Worm (Caenorhabditis elegans): ENCODE data around the gene spp-2.

spp-2 gene

ce11 chrX:7330685-7331196 lies 14.1 kb upstream of the spp-2 start, which contains the start of gene ttr-30:
Gene ttr-30, plus strand, starts transcription at chrX:7330949.
- TF ChIP-seq ceh-16 (tag; optimal IDR thresholded peaks at IDR 0.05) (no peak), ama-1 (optimal IDR thresholded peaks at IDR 0.05) (no peak), elt-1 (tag; optimal IDR thresholded peaks at IDR 0.05) (peak; percentile 48), daf-12 (tag; optimal IDR thresholded peaks at IDR 0.05) (no peak), ZK546.5 (tag; optimal IDR thresholded peaks at IDR 0.05) (no peak), elt-2 (tag; optimal IDR thresholded peaks at IDR 0.05) (no peak), nhr-25 (tag; optimal IDR thresholded peaks at IDR 0.05) (peak; percentile 38), nhr-23 (tag; optimal IDR thresholded peaks at IDR 0.05) (peak; percentile 75)

ce11 chrX:7329601-7330000 lies 13.0 kb upstream of the spp-2 start, which contains the start of gene ttr-59:
Gene ttr-59, plus strand, starts transcription at chrX:7329818.
- TF ChIP-seq fos-1 (tag; optimal IDR thresholded peaks at IDR 0.05) = no peak
- TF ChIP-seq ceh-9 (tag; optimal IDR thresholded peaks at IDR 0.05) = no peak
- peak; percentile 51 for TF ChIP-seq nhr-23 (tag; optimal IDR thresholded peaks at IDR 0.05)
- peak; percentile 59 for TF ChIP-seq nhr-25 (tag; optimal IDR thresholded peaks at IDR 0.05)

ce11 chrX:7328065-7328564 lies 11.5 kb upstream of the spp-2 start:
- TF ChIP-seq nhr-237 (tag; optimal IDR thresholded peaks at IDR 0.05) = no peak
- peak; percentile 82 for TF ChIP-seq elt-1 (tag; optimal IDR thresholded peaks at IDR 0.05)
- TF ChIP-seq unc-62 (GFP tag; optimal IDR thresholded peaks at IDR 0.05) = peak; percentile 41
- no peak for TF ChIP-seq eor-1 (tag; optimal IDR thresholded peaks at IDR 0.05)
- no peak for TF ChIP-seq fos-1 (tag; optimal IDR thresholded peaks at IDR 0.05)
- no peak for TF ChIP-seq ceh-9 (tag; optimal IDR thresholded peaks at IDR 0.05)
- TF ChIP-seq ceh-28 (tag; optimal IDR thresholded peaks at IDR 0.05) = no peak

ce11 chrX:7326967-7327651 lies 10.5 kb upstream of the spp-2 start, which contains the start of gene sng-1:
Gene sng-1, plus strand, starts transcription at chrX:7327601.
- no peak for TF ChIP-seq snpc-4 (tag; optimal IDR thresholded peaks at IDR 0.05)
- no peak for TF ChIP-seq zag-1 (tag; optimal IDR thresholded peaks at IDR 0.05)
- peak; percentile 36 for TF ChIP-seq nfya-1 (tag; optimal IDR thresholded peaks at IDR 0.05; ENCODE audit: insufficient read depth)
- TF ChIP-seq nhr-77 (tag; optimal IDR thresholded peaks at IDR 0.05) = no peak
- peak; percentile 54 for TF ChIP-seq lin-39 (tag; optimal IDR thresholded peaks at IDR 0.05)
- no peak for TF ChIP-seq fos-1 (tag; optimal IDR thresholded peaks at IDR 0.05)
- no peak for TF ChIP-seq ZK546.5 (tag; optimal IDR thresholded peaks at IDR 0.05)
- no peak for TF ChIP-seq egl-5 (tag; optimal IDR thresholded peaks at IDR 0.05)
- no peak for TF ChIP-seq aly-2 (tag; optimal IDR thresholded peaks at IDR 0.05)
- no peak for TF ChIP-seq nhr-23 (tag; optimal IDR thresholded peaks at IDR 0.05)
- TF ChIP-seq nhr-25 (tag; optimal IDR thresholded peaks at IDR 0.05) = no peak
- peak; percentile 56 for TF ChIP-seq hmg-11 (tag; optimal IDR thresholded peaks at IDR 0.05)
- no peak for TF ChIP-seq egl-27 (tag; optimal IDR thresholded peaks at IDR 0.05)
- TF ChIP-seq nhr-11 (tag; optimal IDR thresholded peaks at IDR 0.05) = no peak

- peak; percentile 38 for TF ChIP-seq nfya-1 (tag; optimal IDR thresholded peaks at IDR 0.05; ENCODE audit: insufficient read depth)
- TF ChIP-seq elt-3 (tag; optimal IDR thresholded peaks at IDR 0.05) = peak in 1 of 3 experiments; percentile 6
- TF ChIP-seq lsy-12 (tag; optimal IDR thresholded peaks at IDR 0.05) = peak; percentile 58
- peak; percentile 49 for TF ChIP-seq pqm-1 (tag; optimal IDR thresholded peaks at IDR 0.05)
- no peak for TF ChIP-seq ceh-28 (tag; optimal IDR thresholded peaks at IDR 0.05)
- TF ChIP-seq elt-1 (tag; optimal IDR thresholded peaks at IDR 0.05) = no peak
- TF ChIP-seq nhr-25 (tag; optimal IDR thresholded peaks at IDR 0.05) = peak; percentile 13
- peak; percentile 31 for TF ChIP-seq tbx-2 (tag; optimal IDR thresholded peaks at IDR 0.05)
- no peak for TF ChIP-seq nhr-28 (tag; optimal IDR thresholded peaks at IDR 0.05)
- peak; percentile 20 for TF ChIP-seq skn-1 (tag; optimal IDR thresholded peaks at IDR 0.05)
- TF ChIP-seq nhr-43 (tag; optimal IDR thresholded peaks at IDR 0.05; ENCODE audit: poor library complexity, severe bottlenecking) = peak; percentile 71
- TF ChIP-seq elt-2 (tag; optimal IDR thresholded peaks at IDR 0.05) = peak; percentile 67
Measured at ce11 chrX:7323604-7324003, 7.0 kb upstream of the spp-2 start.
